Worm (Caenorhabditis elegans) whole organism, late embryonic: ENCODE measurements around the gene T16H12.13.

Source experiments
- C08G9.2 ChIP-seq: sonication (generic microtip); optimal IDR thresholded peaks from 2 replicates; lab custom pipeline; 2016; ENCODE audit warnings: mild to moderate bottlenecking, missing genetic modification characterization, moderate library complexity, missing compliant biosample characterization
- C38D4.7 ChIP-seq: fragments of 200-800 bp; sonication (Bioruptor generic); optimal IDR thresholded peaks from 2 replicates; lab custom pipeline; 2018; ENCODE audit warnings: mild to moderate bottlenecking, missing genetic modification characterization, moderate library complexity, missing compliant biosample characterization
- F13H6.1 ChIP-seq: sonication (generic microtip); optimal IDR thresholded peaks from 2 replicates; lab custom pipeline; 2016; ENCODE audit warnings: missing genetic modification characterization, missing compliant biosample characterization
- K02D7.2 ChIP-seq: sonication (generic microtip); optimal IDR thresholded peaks from 2 replicates; lab custom pipeline; 2017; ENCODE audit warnings: mild to moderate bottlenecking, missing genetic modification characterization, missing compliant biosample characterization
- K09A11.1 ChIP-seq: sonication (generic microtip); optimal IDR thresholded peaks from 2 replicates; lab custom pipeline; 2017; ENCODE audit warnings: antibody characterized with exemption, mild to moderate bottlenecking, missing genetic modification characterization, missing compliant biosample characterization; ENCODE audit not compliant: insufficient read depth
- T23F11.4 ChIP-seq: fragments of 200-800 bp; sonication (Bioruptor generic); optimal IDR thresholded peaks from 2 replicates; lab custom pipeline; 2018; ENCODE audit warnings: mild to moderate bottlenecking, missing genetic modification characterization, missing compliant biosample characterization
- ceh-14 ChIP-seq: sonication (generic microtip); optimal IDR thresholded peaks from 2 replicates; lab custom pipeline; 2016; ENCODE audit warnings: missing genotype, missing genetic modification characterization, missing compliant biosample characterization
- ceh-19 ChIP-seq: fragments of 200-800 bp; sonication (Bioruptor generic); optimal IDR thresholded peaks from 2 replicates; lab custom pipeline; 2018; ENCODE audit warnings: mild to moderate bottlenecking, missing genetic modification characterization, missing compliant biosample characterization
- ceh-2 ChIP-seq: sonication (generic microtip); optimal IDR thresholded peaks from 2 replicates; lab custom pipeline; 2016; ENCODE audit warnings: missing genotype, missing genetic modification characterization, missing compliant biosample characterization
- ceh-22 ChIP-seq: sonication (generic microtip); optimal IDR thresholded peaks from 2 replicates; lab custom pipeline; 2017; ENCODE audit warnings: missing biosample characterization, missing genetic modification characterization
- ceh-31 ChIP-seq: sonication (generic microtip); optimal IDR thresholded peaks from 2 replicates; lab custom pipeline; 2016; ENCODE audit warnings: missing genetic modification characterization, missing compliant biosample characterization
- ceh-34 ChIP-seq: sonication (generic microtip); optimal IDR thresholded peaks from 2 replicates; lab custom pipeline; 2016; ENCODE audit warnings: mild to moderate bottlenecking, missing genetic modification characterization, missing compliant biosample characterization
- ceh-45 ChIP-seq: fragments of 200-800 bp; sonication (Bioruptor generic); IDR thresholded peaks from 2 replicates; pipeline ENCODE4 v1.3.6; 2022; ENCODE audit warnings: missing genetic modification reagents, missing genetic modification characterization, missing compliant biosample characterization
- ceh-48 ChIP-seq: sonication (generic microtip); optimal IDR thresholded peaks from 2 replicates; lab custom pipeline; 2016; ENCODE audit warnings: missing genetic modification characterization, inconsistent platforms, missing compliant biosample characterization
- ceh-6 ChIP-seq: fragments of 200-800 bp; sonication (Bioruptor generic); optimal IDR thresholded peaks from 2 replicates; lab custom pipeline; 2018; ENCODE audit warnings: mild to moderate bottlenecking, missing genetic modification characterization, missing compliant biosample characterization
- ceh-9 ChIP-seq: sonication (generic microtip); optimal IDR thresholded peaks from 2 replicates; lab custom pipeline; 2016; ENCODE audit warnings: mild to moderate bottlenecking, missing genetic modification characterization, inconsistent platforms, missing compliant biosample characterization
- che-1 ChIP-seq: sonication (generic microtip); optimal IDR thresholded peaks from 2 replicates; lab custom pipeline; 2016; ENCODE audit warnings: mild to moderate bottlenecking, missing genetic modification characterization, missing compliant biosample characterization
- dmd-4 ChIP-seq: sonication (generic microtip); optimal IDR thresholded peaks from 2 replicates; lab custom pipeline; 2016; ENCODE audit warnings: borderline replicate concordance, missing genetic modification characterization, missing compliant biosample characterization
- elt-2 ChIP-seq: sonication (generic microtip); optimal IDR thresholded peaks from 2 replicates; lab custom pipeline; 2016; ENCODE audit warnings: missing genetic modification reagents, missing genetic modification characterization, missing compliant biosample characterization
- ets-4 ChIP-seq: sonication (generic microtip); optimal IDR thresholded peaks from 2 replicates; lab custom pipeline; 2016; ENCODE audit warnings: missing genetic modification characterization, missing compliant biosample characterization
- fkh-6 ChIP-seq: sonication (generic microtip); optimal IDR thresholded peaks from 2 replicates; lab custom pipeline; 2016; ENCODE audit warnings: missing genetic modification characterization, missing compliant biosample characterization
- gmeb-2 ChIP-seq: sonication (generic microtip); optimal IDR thresholded peaks from 2 replicates; lab custom pipeline; 2016; ENCODE audit warnings: missing genetic modification characterization, inconsistent platforms, missing compliant biosample characterization
- hlh-13 ChIP-seq: fragments of 200-800 bp; sonication (Bioruptor generic); optimal IDR thresholded peaks from 2 replicates; lab custom pipeline; 2018; ENCODE audit warnings: mild to moderate bottlenecking, missing genetic modification characterization, missing compliant biosample characterization
- hlh-15 ChIP-seq: sonication (generic microtip); optimal IDR thresholded peaks from 2 replicates; lab custom pipeline; 2016; ENCODE audit warnings: missing genetic modification characterization, missing compliant biosample characterization
- hlh-30 ChIP-seq: sonication (generic microtip); optimal IDR thresholded peaks from 2 replicates; lab custom pipeline; 2017; ENCODE audit warnings: antibody characterized with exemption, missing genetic modification characterization, missing compliant biosample characterization; ENCODE audit not compliant: insufficient read depth
- hlh-6 ChIP-seq: sonication (generic microtip); optimal IDR thresholded peaks from 2 replicates; lab custom pipeline; 2016; ENCODE audit warnings: missing genotype, missing genetic modification characterization, missing compliant biosample characterization
- hlh-8 ChIP-seq: sonication (generic microtip); optimal IDR thresholded peaks from 2 replicates; lab custom pipeline; 2016; ENCODE audit warnings: missing genotype, missing genetic modification characterization, missing compliant biosample characterization
- madf-2 ChIP-seq: sonication (generic microtip); optimal IDR thresholded peaks from 2 replicates; lab custom pipeline; 2017; ENCODE audit warnings: missing genetic modification characterization, missing compliant biosample characterization
- mec-3 ChIP-seq: sonication (generic microtip); optimal IDR thresholded peaks from 2 replicates; lab custom pipeline; 2016; ENCODE audit warnings: borderline replicate concordance, missing genetic modification characterization, missing compliant biosample characterization
- nfya-1 ChIP-seq: sonication (generic microtip); optimal IDR thresholded peaks from 2 replicates; lab custom pipeline; 2017; ENCODE audit warnings: missing genetic modification characterization, mild to moderate bottlenecking, missing compliant biosample characterization, antibody characterized with exemption, moderate library complexity
- nhr-11 ChIP-seq: fragments of 150-350 bp; optimal IDR thresholded peaks from 2 replicates; lab custom pipeline; 2014; ENCODE audit warnings: missing biosample characterization, missing genetic modification characterization
- npax-4 ChIP-seq: sonication (generic microtip); optimal IDR thresholded peaks from 2 replicates; lab custom pipeline; 2016; ENCODE audit warnings: missing genetic modification characterization, missing compliant biosample characterization
- odd-2 ChIP-seq: sonication (generic microtip); optimal IDR thresholded peaks from 2 replicates; lab custom pipeline; 2017; ENCODE audit warnings: antibody characterized with exemption, mild to moderate bottlenecking, missing genetic modification characterization, missing compliant biosample characterization
- pat-9 ChIP-seq: fragments of 200-800 bp; sonication (Bioruptor generic); optimal IDR thresholded peaks from 2 replicates; lab custom pipeline; 2018; ENCODE audit warnings: mild to moderate bottlenecking, missing genetic modification characterization, moderate library complexity, missing compliant biosample characterization
- pax-1 ChIP-seq: fragments of 150-350 bp; optimal IDR thresholded peaks from 2 replicates; lab custom pipeline; 2014; ENCODE audit warnings: missing biosample characterization, missing genetic modification characterization
- pha-2 ChIP-seq: sonication (generic microtip); optimal IDR thresholded peaks from 2 replicates; lab custom pipeline; 2017; ENCODE audit warnings: mild to moderate bottlenecking, missing genetic modification characterization, missing compliant biosample characterization
- pha-4 ChIP-seq: fragments of 150-350 bp; optimal IDR thresholded peaks from 2 replicates; lab custom pipeline; 2018; ENCODE audit warnings: missing biosample characterization, missing genetic modification reagents, missing genetic modification characterization
- pqm-1 ChIP-seq: sonication (generic microtip); optimal IDR thresholded peaks from 2 replicates; lab custom pipeline; 2016; ENCODE audit warnings: missing genetic modification characterization, missing compliant biosample characterization
- ref-2 ChIP-seq: sonication (generic microtip); optimal IDR thresholded peaks from 2 replicates; lab custom pipeline; 2016; ENCODE audit warnings: missing genetic modification characterization, missing compliant biosample characterization
- sdc-2 ChIP-seq: sonication (generic microtip); optimal IDR thresholded peaks from 2 replicates; lab custom pipeline; 2016; ENCODE audit warnings: missing genotype, missing genetic modification characterization, missing compliant biosample characterization
- sox-2 ChIP-seq: fragments of 200-800 bp; sonication (Bioruptor generic); IDR thresholded peaks from 2 replicates; pipeline ENCODE4 v1.3.6; 2022; ENCODE audit warnings: missing genetic modification reagents, missing genetic modification characterization, missing compliant biosample characterization
- sox-4 ChIP-seq: sonication (generic microtip); optimal IDR thresholded peaks from 2 replicates; lab custom pipeline; 2017; ENCODE audit warnings: mild to moderate bottlenecking, missing genetic modification characterization, inconsistent platforms, missing compliant biosample characterization
- syd-9 ChIP-seq: sonication (generic microtip); optimal IDR thresholded peaks from 2 replicates; lab custom pipeline; 2016; ENCODE audit warnings: mild to moderate bottlenecking, missing genetic modification characterization, moderate library complexity, missing compliant biosample characterization
- tbx-2 ChIP-seq: sonication (generic microtip); optimal IDR thresholded peaks from 2 replicates; lab custom pipeline; 2016; ENCODE audit warnings: missing genetic modification characterization, missing compliant biosample characterization
- ttx-3 ChIP-seq: sonication (generic microtip); optimal IDR thresholded peaks from 2 replicates; lab custom pipeline; 2016; ENCODE audit warnings: missing genetic modification reagents, missing genetic modification characterization, missing compliant biosample characterization
- unc-3 ChIP-seq, 2 experiments: fragments of 200-800 bp in 1 of 2; sonication (Bioruptor generic) in 1 of 2; sonication (generic microtip) in 1 of 2; conservative IDR thresholded peaks in 1 of 2; optimal IDR thresholded peaks in 1 of 2; 2 replicates each; pipeline versions ENCODE4 v1.3.6 to Lab custom; 2016 to 2022; ENCODE audit warnings: missing compliant biosample characterization in 2 of 2, missing genetic modification characterization in 2 of 2, missing genetic modification reagents in 1 of 2
- unc-42 ChIP-seq: sonication (generic microtip); optimal IDR thresholded peaks from 2 replicates; lab custom pipeline; 2016; ENCODE audit warnings: missing genotype, missing genetic modification characterization, missing compliant biosample characterization
- unc-86 ChIP-seq: sonication (generic microtip); optimal IDR thresholded peaks from 2 replicates; lab custom pipeline; 2016; ENCODE audit warnings: missing genetic modification characterization, missing compliant biosample characterization
- zip-5 ChIP-seq: sonication (generic microtip); optimal IDR thresholded peaks from 2 replicates; lab custom pipeline; 2016; ENCODE audit warnings: missing genetic modification characterization, missing compliant biosample characterization
- ztf-16 ChIP-seq: sonication (generic microtip); optimal IDR thresholded peaks from 2 replicates; lab custom pipeline; 2017; ENCODE audit warnings: missing genetic modification characterization, missing compliant biosample characterization

T16H12.13 gene

ce11 chrIII:10093093-10093492 is 7.9 kb downstream of the T16H12.13 start:
- TF ChIP-seq ceh-31 (tag; lab: Kevin White, UChicago), result no peak
- TF ChIP-seq pat-9, result no peak
- TF ChIP-seq ceh-34 (tag; lab: Kevin White, UChicago), result no peak
- no peak for TF ChIP-seq ceh-19
- TF ChIP-seq npax-4 (tag; lab: Kevin White, UChicago), result no peak
- no peak for TF ChIP-seq hlh-6
- no peak for TF ChIP-seq ceh-2 (tag; lab: Kevin White, UChicago)
- no peak for TF ChIP-seq K02D7.2 (tag; lab: Kevin White, UChicago)
- no peak for TF ChIP-seq ceh-9
- no peak for TF ChIP-seq ceh-48
- TF ChIP-seq hlh-13 (GFP tag; lab: Kevin White, UChicago), result no peak
- no peak for TF ChIP-seq nfya-1
- TF ChIP-seq ztf-16, result no peak
- TF ChIP-seq sox-4, result no peak
- TF ChIP-seq pqm-1 (tag; lab: Kevin White, UChicago), result no peak

ce11 chrIII:10094538-10094937 is 9.3 kb downstream of the T16H12.13 start:
- TF ChIP-seq C08G9.2 (peak; percentile 54), ceh-14 (tag; lab: Kevin White, UChicago) (no peak), elt-2 (no peak), pha-2 (tag; lab: Kevin White, UChicago) (peak; percentile 59), T23F11.4 (peak; percentile 53), pax-1 (tag; lab: Kevin White, UChicago) (no peak), gmeb-2 (no peak), mec-3 (tag; lab: Kevin White, UChicago) (peak; percentile 2), pat-9 (no peak), ref-2 (peak; percentile 73), tbx-2 (tag; lab: Kevin White, UChicago) (peak; percentile 60), zip-5 (tag; lab: Kevin White, UChicago) (no peak), fkh-6 (tag; lab: Kevin White, UChicago) (peak; percentile 17), ets-4 (peak; percentile 20), K09A11.1 (no peak), dmd-4 (tag; lab: Kevin White, UChicago) (no peak), nhr-11 (tag; lab: Kevin White, UChicago) (no peak), sdc-2 (peak; percentile 40), C38D4.7 (GFP tag; lab: Kevin White, UChicago) (no peak), ceh-6 (no peak), sox-2 (GFP tag; lab: Robert Waterston, UW) (no peak), ceh-45 (GFP tag; lab: Robert Waterston, UW) (no peak), npax-4 (tag; lab: Kevin White, UChicago) (no peak), pha-4 (tag; lab: Kevin White, UChicago) (no peak), ceh-9 (no peak), ztf-16 (no peak), unc-3 (GFP tag; conservative IDR thresholded peaks at IDR 0.05; lab: Robert Waterston, UW) (no peak), unc-3 (tag; optimal IDR thresholded peaks at IDR 0.05; lab: Kevin White, UChicago) (no peak), K02D7.2 (tag; lab: Kevin White, UChicago) (no peak), F13H6.1 (peak; percentile 57), ceh-22 (peak; percentile 41), hlh-13 (GFP tag; lab: Kevin White, UChicago) (no peak), hlh-8 (no peak), hlh-15 (tag; lab: Kevin White, UChicago) (no peak), madf-2 (tag; lab: Kevin White, UChicago) (peak; percentile 25), nfya-1 (peak; percentile 77), hlh-6 (peak; percentile 72), unc-42 (tag; lab: Kevin White, UChicago) (no peak), ceh-19 (no peak), odd-2 (tag; lab: Kevin White, UChicago) (no peak), hlh-30 (tag; lab: Kevin White, UChicago) (no peak), che-1 (tag; lab: Kevin White, UChicago) (no peak), unc-86 (tag; lab: Kevin White, UChicago) (no peak), syd-9 (tag; lab: Kevin White, UChicago) (peak; percentile 35), ttx-3 (tag; lab: Kevin White, UChicago) (no peak), ceh-34 (tag; lab: Kevin White, UChicago) (peak; percentile 57)
